Fruit fly (Drosophila melanogaster) whole organism, embryonic: Measurements from ENCODE around the gene PhKgamma.

Source experiments
- Atf6 ChIP-seq: fragments of 200-800 bp; sonication (Bioruptor generic); IDR thresholded peaks from 2 replicates; pipeline ENCODE4 v1.3.6; 2022; ENCODE audit warnings: missing biosample characterization, missing genetic modification characterization
- CG11723 ChIP-seq: fragments of 200-800 bp; sonication (Bioruptor generic); optimal IDR thresholded peaks from 2 replicates; lab custom pipeline; 2017; ENCODE audit warnings: missing biosample characterization, mild to moderate bottlenecking, missing genetic modification characterization
- CG13424 ChIP-seq: fragments of 200-800 bp; sonication (Bioruptor generic); optimal IDR thresholded peaks from 2 replicates; lab custom pipeline; 2019; ENCODE audit warnings: missing biosample characterization, mild to moderate bottlenecking, missing genetic modification characterization, moderate library complexity
- CG14860 ChIP-seq: fragments of 200-800 bp; sonication (Bioruptor generic); IDR thresholded peaks from 3 replicates; pipeline ENCODE4 v1.3.6; 2022; ENCODE audit warnings: missing biosample characterization, missing genetic modification characterization; ENCODE audit not compliant: partially characterized antibody
- CG15601 ChIP-seq: fragments of 200-800 bp; sonication (Bioruptor generic); optimal IDR thresholded peaks from 3 replicates; lab custom pipeline; 2019; ENCODE audit warnings: missing biosample characterization, mild to moderate bottlenecking, missing genetic modification characterization, moderate library complexity
- CG16813 ChIP-seq: fragments of 200-800 bp; sonication (Bioruptor generic); IDR thresholded peaks from 3 replicates; pipeline ENCODE4 v1.3.6; 2022; ENCODE audit warnings: missing biosample characterization, missing genetic modification characterization; ENCODE audit not compliant: partially characterized antibody
- CG16815 ChIP-seq: fragments of 200-800 bp; sonication (Bioruptor generic); optimal IDR thresholded peaks from 3 replicates; lab custom pipeline; 2017; ENCODE audit warnings: missing biosample characterization, mild to moderate bottlenecking, missing genetic modification characterization
- CG17186 ChIP-seq: fragments of 200-800 bp; sonication (Bioruptor generic); optimal IDR thresholded peaks from 3 replicates; lab custom pipeline; 2017; ENCODE audit warnings: missing biosample characterization, missing genetic modification reagents, missing genetic modification characterization
- CG17359 ChIP-seq: fragments of 200-800 bp; sonication (Bioruptor generic); optimal IDR thresholded peaks from 3 replicates; lab custom pipeline; 2018; ENCODE audit warnings: missing biosample characterization, mild to moderate bottlenecking, missing genetic modification characterization, moderate library complexity
- CG3163 ChIP-seq: fragments of 200-800 bp; sonication (Bioruptor generic); optimal IDR thresholded peaks from 3 replicates; lab custom pipeline; 2016; ENCODE audit warnings: missing biosample characterization, missing genetic modification characterization
- CG43689 ChIP-seq: fragments of 200-800 bp; sonication (Bioruptor generic); IDR thresholded peaks from 2 replicates; pipeline ENCODE4 v1.3.6; 2022; ENCODE audit warnings: missing biosample characterization, missing genetic modification characterization
- CG4617 ChIP-seq: fragments of 200-800 bp; sonication (Bioruptor generic); optimal IDR thresholded peaks from 3 replicates; lab custom pipeline; 2016; ENCODE audit warnings: missing biosample characterization, missing genetic modification characterization, borderline replicate concordance
- CG4820 ChIP-seq: fragments of 200-800 bp; sonication (Bioruptor generic); optimal IDR thresholded peaks from 3 replicates; lab custom pipeline; 2016; ENCODE audit warnings: missing biosample characterization, missing genetic modification characterization
- CG6175 ChIP-seq: fragments of 200-800 bp; sonication (Bioruptor generic); IDR thresholded peaks from 3 replicates; pipeline ENCODE4 v1.3.6; 2022; ENCODE audit warnings: missing biosample characterization, missing genetic modification characterization
- CG7745 ChIP-seq: fragments of 200-800 bp; sonication (Bioruptor generic); optimal IDR thresholded peaks from 2 replicates; lab custom pipeline; 2018; ENCODE audit warnings: missing biosample characterization, mild to moderate bottlenecking, missing genetic modification characterization, moderate library complexity
- CG8359 ChIP-seq: fragments of 200-800 bp; sonication (Bioruptor generic); optimal IDR thresholded peaks from 2 replicates; lab custom pipeline; 2017; ENCODE audit warnings: missing biosample characterization, mild to moderate bottlenecking, missing genetic modification characterization, borderline replicate concordance
- CG9727 ChIP-seq: fragments of 200-800 bp; sonication (Bioruptor generic); optimal IDR thresholded peaks from 3 replicates; lab custom pipeline; 2017; ENCODE audit warnings: missing biosample characterization, mild to moderate bottlenecking, missing genetic modification characterization
- CG9932 ChIP-seq: fragments of 200-800 bp; sonication (Bioruptor generic); IDR thresholded peaks from 2 replicates; pipeline ENCODE4 v1.3.6; 2022; ENCODE audit warnings: missing biosample characterization, missing genetic modification characterization
- Chrac-16 ChIP-seq: fragments of 200-800 bp; sonication (Bioruptor generic); optimal IDR thresholded peaks from 3 replicates; lab custom pipeline; 2016; ENCODE audit warnings: missing biosample characterization, missing genetic modification characterization
- Dip2 ChIP-seq: fragments of 200-800 bp; sonication (Bioruptor generic); IDR thresholded peaks from 2 replicates; pipeline ENCODE4 v1.3.6; 2022; ENCODE audit warnings: missing biosample characterization, missing genetic modification characterization
- E2f2 ChIP-seq: fragments of 200-800 bp; sonication (Bioruptor generic); IDR thresholded peaks from 2 replicates; pipeline ENCODE4 v1.3.6; 2022; ENCODE audit warnings: missing biosample characterization, missing genetic modification characterization
- Ets65A ChIP-seq: fragments of 200-800 bp; sonication (Bioruptor generic); peaks from one replicate; lab custom pipeline; 2016; ENCODE audit warnings: missing biosample characterization, missing genetic modification characterization
- HLH54F ChIP-seq: fragments of 200-800 bp; sonication (Bioruptor generic); optimal IDR thresholded peaks from 3 replicates; lab custom pipeline; 2016; ENCODE audit warnings: missing biosample characterization, missing genetic modification characterization
- HmgD ChIP-seq: fragments of 200-800 bp; sonication (Bioruptor generic); optimal IDR thresholded peaks from 3 replicates; lab custom pipeline; 2016; ENCODE audit warnings: missing biosample characterization, missing genetic modification characterization
- Hmx ChIP-seq: fragments of 200-800 bp; sonication (Bioruptor generic); optimal IDR thresholded peaks from 2 replicates; lab custom pipeline; 2016; ENCODE audit warnings: missing biosample characterization, missing genetic modification characterization
- MBD-R2 ChIP-seq: fragments of 200-800 bp; sonication (Bioruptor generic); IDR thresholded peaks from 2 replicates; pipeline ENCODE4 v1.3.6; 2022; ENCODE audit warnings: missing biosample characterization, missing genetic modification characterization
- Mes4 ChIP-seq: fragments of 200-800 bp; sonication (Bioruptor generic); optimal IDR thresholded peaks from 2 replicates; lab custom pipeline; 2016; ENCODE audit warnings: missing biosample characterization, missing genetic modification characterization
- NC2α ChIP-seq: fragments of 200-800 bp; sonication (Bioruptor generic); optimal IDR thresholded peaks from 2 replicates; lab custom pipeline; 2016; ENCODE audit warnings: missing biosample characterization, missing genetic modification characterization
- Neu2 ChIP-seq: fragments of 200-800 bp; sonication (Bioruptor generic); optimal IDR thresholded peaks from 3 replicates; lab custom pipeline; 2016; ENCODE audit warnings: missing biosample characterization, missing genetic modification characterization, borderline replicate concordance
- Nf-YA ChIP-seq: fragments of 200-800 bp; sonication (Bioruptor generic); IDR thresholded peaks from 2 replicates; pipeline ENCODE4 v1.3.6; 2022; ENCODE audit warnings: missing biosample characterization, missing genetic modification characterization
- Ravus ChIP-seq: fragments of 200-800 bp; sonication (Bioruptor generic); IDR thresholded peaks from 2 replicates; pipeline ENCODE4 v1.3.6; 2022; ENCODE audit warnings: missing biosample characterization, missing genetic modification characterization
- Scr ChIP-seq: fragments of 200-800 bp; sonication (Bioruptor generic); IDR thresholded peaks from 2 replicates; pipeline ENCODE4 v1.3.6; 2022; ENCODE audit warnings: missing biosample characterization, missing genetic modification characterization; ENCODE audit not compliant: partially characterized antibody
- Six4 ChIP-seq: fragments of 200-800 bp; sonication (Bioruptor generic); optimal IDR thresholded peaks from 2 replicates; lab custom pipeline; 2016; ENCODE audit warnings: missing biosample characterization, missing genetic modification characterization
- Sry-δ ChIP-seq: fragments of 200-800 bp; sonication (Bioruptor generic); optimal IDR thresholded peaks from 2 replicates; lab custom pipeline; 2016; ENCODE audit warnings: missing biosample characterization, missing genetic modification characterization
- Vsx1 ChIP-seq: fragments of 200-800 bp; sonication (Bioruptor generic); optimal IDR thresholded peaks from 2 replicates; lab custom pipeline; 2017; ENCODE audit warnings: missing biosample characterization, mild to moderate bottlenecking, missing genetic modification characterization, missing genetic modification reagents
- aop ChIP-seq: fragments of 200-800 bp; sonication (Bioruptor generic); IDR thresholded peaks from 2 replicates; pipeline ENCODE4 v1.3.6; 2022; ENCODE audit warnings: missing biosample characterization, missing genetic modification characterization
- chif ChIP-seq, 2 experiments: fragments of 200-800 bp; sonication (Bioruptor generic); optimal IDR thresholded peaks; 3 replicates each; lab custom pipeline; 2016; ENCODE audit warnings: missing biosample characterization in 2 of 2, missing genetic modification characterization in 2 of 2
- fu2 ChIP-seq: fragments of 200-800 bp; sonication (Bioruptor generic); optimal IDR thresholded peaks from 2 replicates; lab custom pipeline; 2016; ENCODE audit warnings: missing biosample characterization, missing genetic modification characterization
- gcm2 ChIP-seq: fragments of 200-800 bp; sonication (Bioruptor generic); optimal IDR thresholded peaks from 2 replicates; lab custom pipeline; 2016; ENCODE audit warnings: missing biosample characterization, missing genetic modification characterization
- gfzf ChIP-seq: fragments of 200-800 bp; sonication (Bioruptor generic); optimal IDR thresholded peaks from 2 replicates; lab custom pipeline; 2016; ENCODE audit warnings: missing biosample characterization, mild to moderate bottlenecking, missing genetic modification characterization, moderate library complexity
- hbn ChIP-seq: fragments of 200-800 bp; sonication (Bioruptor generic); IDR thresholded peaks from 2 replicates; pipeline ENCODE4 v1.3.6; 2022; ENCODE audit warnings: missing biosample characterization, missing genetic modification characterization; ENCODE audit not compliant: partially characterized antibody
- ind ChIP-seq: fragments of 200-800 bp; sonication (Bioruptor generic); optimal IDR thresholded peaks from 3 replicates; lab custom pipeline; 2016; ENCODE audit warnings: missing biosample characterization, missing genetic modification characterization
- luna ChIP-seq: fragments of 200-800 bp; sonication (Bioruptor generic); optimal IDR thresholded peaks from 2 replicates; lab custom pipeline; 2016; ENCODE audit warnings: missing biosample characterization, missing genetic modification characterization
- nerfin-1 ChIP-seq: fragments of 200-800 bp; sonication (Bioruptor generic); optimal IDR thresholded peaks from 3 replicates; lab custom pipeline; 2019; ENCODE audit warnings: missing biosample characterization, mild to moderate bottlenecking, missing genetic modification characterization, moderate library complexity
- nerfin-2 ChIP-seq: fragments of 200-800 bp; sonication (Bioruptor generic); IDR thresholded peaks from 2 replicates; pipeline ENCODE4 v1.3.6; 2022; ENCODE audit warnings: missing biosample characterization, missing genetic modification characterization; ENCODE audit not compliant: partially characterized antibody
- p53 ChIP-seq: fragments of 200-800 bp; sonication (Bioruptor generic); optimal IDR thresholded peaks from 2 replicates; lab custom pipeline; 2016; ENCODE audit warnings: missing biosample characterization, missing genetic modification characterization
- prd ChIP-seq, 3 experiments: fragments of >200 bp in 2 of 3; fragments of 200-800 bp in 1 of 3; sonication (Bioruptor generic) in 1 of 3; optimal IDR thresholded peaks in 2 of 3; IDR thresholded peaks in 1 of 3; 2 replicates in 2 of 3; 3 replicates in 1 of 3; pipeline versions ENCODE4 v1.3.6 to Lab custom; 2017 to 2022; ENCODE audit warnings: missing biosample characterization in 1 of 3, missing genetic modification characterization in 1 of 3
- sens-2 ChIP-seq: fragments of 200-800 bp; sonication (Bioruptor generic); IDR thresholded peaks from 2 replicates; pipeline ENCODE4 v1.3.6; 2022; ENCODE audit warnings: missing biosample characterization, missing genetic modification characterization
- ssp ChIP-seq: fragments of 200-800 bp; sonication (Bioruptor generic); IDR thresholded peaks from 2 replicates; pipeline ENCODE4 v1.3.6; 2022; ENCODE audit warnings: missing biosample characterization, missing genetic modification characterization
- stc ChIP-seq: fragments of 200-800 bp; sonication (Bioruptor generic); IDR thresholded peaks from 2 replicates; pipeline ENCODE4 v1.3.6; 2022; ENCODE audit warnings: missing biosample characterization, missing genetic modification characterization
- tio ChIP-seq: fragments of 200-800 bp; sonication (Bioruptor generic); optimal IDR thresholded peaks from 2 replicates; lab custom pipeline; 2017; ENCODE audit warnings: missing biosample characterization, missing genetic modification characterization, inconsistent platforms

PhKgamma gene

DNA sequence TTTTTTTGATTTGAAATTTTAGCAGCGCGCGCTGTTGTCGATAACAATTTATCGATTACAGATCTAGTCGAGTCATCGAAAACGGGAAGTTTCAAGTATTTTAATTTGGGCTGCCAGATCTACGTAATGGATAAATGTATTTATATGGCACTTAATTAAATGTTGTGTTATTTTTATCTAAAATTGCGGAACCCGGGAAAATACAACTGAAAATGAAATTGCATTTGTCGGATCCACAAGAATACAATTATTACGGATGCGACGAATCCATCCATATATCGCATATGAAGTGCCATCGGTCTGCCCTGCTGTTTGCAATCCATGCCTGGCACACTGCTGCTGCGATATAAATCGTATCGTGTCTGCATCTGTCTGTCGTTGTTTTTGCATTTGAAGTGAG is 25.2 kb downstream of the PhKgamma start, which contains the start of gene Tango10 (continued):
- TF ChIP-seq nerfin-1 (tag; lab: Kevin White, UChicago) (peak; percentile 51), E2f2 (peak; percentile 88), CG11723 (GFP tag; lab: Kevin White, UChicago) (no peak), CG6175 (GFP tag; lab: Robert Waterston, UW) (no peak), CG9727 (GFP tag; lab: Kevin White, UChicago) (peak; percentile 48), CG15601 (tag; lab: Kevin White, UChicago) (peak; percentile 42), luna (no peak), Six4 (GFP tag; lab: Kevin White, UChicago) (no peak), Vsx1 (GFP tag; lab: Kevin White, UChicago) (no peak), CG16813 (peak; percentile 79), MBD-R2 (peak; percentile 81), Scr (GFP tag; lab: Robert Waterston, UW) (peak; percentile 83), CG14860 (peak; percentile 71; the same call in 2 of the 3 replicates), gfzf (GFP tag; lab: Kevin White, UChicago) (peak; percentile 47), hbn (GFP tag; lab: Robert Waterston, UW) (peak; percentile 75), CG4820 (GFP tag; lab: Kevin White, UChicago) (peak; percentile 46), CG8359 (GFP tag; lab: Kevin White, UChicago) (no peak), Chrac-16 (GFP tag; lab: Kevin White, UChicago) (peak; percentile 55), Hmx (GFP tag; lab: Kevin White, UChicago) (peak; percentile 17), tio (no peak), nerfin-2 (peak; percentile 74), chif (GFP tag; optimal IDR thresholded peaks at IDR 0.05; lab: Kevin White, UChicago) (peak; percentile 1 to 26), Atf6 (GFP tag; lab: Robert Waterston, UW) (peak; percentile 51; the same call in 1 of the 2 replicates), Mes4 (peak; percentile 9), Nf-YA (GFP tag; lab: Robert Waterston, UW) (no peak), p53 (GFP tag; lab: Kevin White, UChicago) (peak; percentile 30), stc (GFP tag; lab: Robert Waterston, UW) (no peak), sens-2 (GFP tag; lab: Robert Waterston, UW) (no peak), CG13424 (tag; lab: Kevin White, UChicago) (peak; percentile 81), HmgD (peak; percentile 22), gcm2 (GFP tag; lab: Kevin White, UChicago) (peak; percentile 21), Ravus (GFP tag; lab: Robert Waterston, UW) (no peak), fu2 (GFP tag; lab: Kevin White, UChicago) (peak; percentile 51), prd (optimal IDR thresholded peaks at IDR 0.05; lab: Kevin White, UChicago) (no peak), prd (GFP tag; IDR thresholded peaks at IDR 0.05; lab: Robert Waterston, UW) (peak; percentile 71), CG17359 (tag; lab: Kevin White, UChicago) (peak; percentile 26), ind (peak; percentile 40), CG43689 (no peak), CG17186 (GFP tag; lab: Kevin White, UChicago) (no peak), NC2α (no peak), Sry-δ (GFP tag; lab: Kevin White, UChicago) (peak; percentile 83), Ets65A (GFP tag; lab: Kevin White, UChicago) (peak; percentile 48), Dip2 (no peak), CG3163 (peak; percentile 15), ssp (GFP tag; lab: Robert Waterston, UW) (peak; percentile 37), CG7745 (tag; lab: Kevin White, UChicago) (no peak), CG9932 (peak; percentile 77), CG16815 (GFP tag; lab: Kevin White, UChicago) (peak; percentile 21), CG4617 (GFP tag; lab: Kevin White, UChicago) (peak; percentile 88), aop (GFP tag; lab: Robert Waterston, UW) (no peak), HLH54F (GFP tag; lab: Kevin White, UChicago) (peak; percentile 61), Neu2 (GFP tag; lab: Kevin White, UChicago) (no peak)
